Fruit fly (Drosophila melanogaster) whole organism, embryonic: ENCODE results near the gene CG44476.

Source experiments
- CG11695 ChIP-seq: fragments of 200-800 bp; sonication (Bioruptor generic); IDR thresholded peaks from 3 replicates; pipeline ENCODE4 v1.3.6; 2022; ENCODE audit warnings: missing biosample characterization, missing genetic modification characterization
- CG11723 ChIP-seq: fragments of 200-800 bp; sonication (Bioruptor generic); optimal IDR thresholded peaks from 2 replicates; lab custom pipeline; 2017; ENCODE audit warnings: missing biosample characterization, mild to moderate bottlenecking, missing genetic modification characterization
- CG14860 ChIP-seq: fragments of 200-800 bp; sonication (Bioruptor generic); IDR thresholded peaks from 3 replicates; pipeline ENCODE4 v1.3.6; 2022; ENCODE audit warnings: missing biosample characterization, missing genetic modification characterization; ENCODE audit not compliant: partially characterized antibody
- CG15514 ChIP-seq: fragments of 200-800 bp; sonication (Bioruptor generic); optimal IDR thresholded peaks from 3 replicates; lab custom pipeline; 2017; ENCODE audit warnings: missing biosample characterization, missing genetic modification characterization, mild to moderate bottlenecking, moderate library complexity, missing genetic modification reagents
- CG3407 ChIP-seq: fragments of 200-800 bp; sonication (Bioruptor generic); optimal IDR thresholded peaks from 2 replicates; lab custom pipeline; 2018; ENCODE audit warnings: missing biosample characterization, mild to moderate bottlenecking, missing genetic modification characterization
- CG6813 ChIP-seq: fragments of 200-800 bp; sonication (Bioruptor generic); optimal IDR thresholded peaks from 2 replicates; lab custom pipeline; 2017; ENCODE audit warnings: missing biosample characterization, missing genetic modification characterization, mild to moderate bottlenecking, moderate library complexity, missing genetic modification reagents
- Vsx1 ChIP-seq: fragments of 200-800 bp; sonication (Bioruptor generic); optimal IDR thresholded peaks from 2 replicates; lab custom pipeline; 2017; ENCODE audit warnings: missing biosample characterization, mild to moderate bottlenecking, missing genetic modification characterization, missing genetic modification reagents
- exex ChIP-seq: fragments of 200-800 bp; sonication (Bioruptor generic); optimal IDR thresholded peaks from 4 replicates; lab custom pipeline; 2018; ENCODE audit warnings: missing biosample characterization, mild to moderate bottlenecking, missing genetic modification characterization, moderate library complexity

DNA sequence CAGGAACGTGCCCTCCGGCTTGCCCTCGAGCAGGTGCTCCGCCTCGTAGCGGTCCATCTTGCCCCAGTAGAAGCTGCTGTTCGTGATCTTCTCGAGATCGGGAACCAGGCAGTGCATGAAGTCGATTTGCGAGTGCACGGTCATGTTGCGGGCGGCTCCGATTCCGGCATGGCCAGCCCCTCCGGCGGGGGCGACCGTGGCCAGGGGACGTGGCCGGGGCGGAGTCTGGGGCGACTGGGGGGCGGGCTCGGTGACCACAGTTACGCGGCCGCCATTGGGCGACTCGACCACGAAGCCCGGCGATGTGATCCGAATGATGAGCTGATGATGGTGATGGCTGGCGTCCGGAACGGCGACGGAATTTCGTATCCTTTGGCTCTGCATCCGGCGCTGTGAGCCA lies 27.6 kb upstream of the CG44476 start:
- TF ChIP-seq CG6813 (GFP tag; lab: Kevin White, UChicago) (no peak), CG15514 (no peak), Vsx1 (GFP tag; lab: Kevin White, UChicago) (no peak), CG3407 (GFP tag; lab: Kevin White, UChicago) (no peak), CG11723 (GFP tag; lab: Kevin White, UChicago) (no peak), CG14860 (GFP tag; lab: Robert Waterston, UW) (no peak), CG11695 (no peak), exex (tag; lab: Kevin White, UChicago) (no peak)
